Worm (Caenorhabditis elegans) whole organism, early embryonic: Measurements from ENCODE around the gene F43G6.17.
A peak's percentile ranks its signal among the peaks of the same experiment; 100 is the strongest.
"Not testable (repeated sequence)": the region's sequence is repeated elsewhere in the genome, so short reads cannot be mapped to it uniquely, and the experiment has no call there.

ENCODE experiments used
- aly-1 ChIP-seq: sonication (generic microtip); optimal IDR thresholded peaks from 2 replicates; lab custom pipeline; 2016; ENCODE audit warnings: missing genetic modification characterization, missing compliant biosample characterization
- ama-1 ChIP-seq: fragments of 150-350 bp; optimal IDR thresholded peaks from 2 replicates; lab custom pipeline; 2014
- ets-7 ChIP-seq: sonication (generic microtip); optimal IDR thresholded peaks from 2 replicates; lab custom pipeline; 2016; ENCODE audit warnings: missing genotype, missing genetic modification characterization, missing compliant biosample characterization
- hmbx-1 ChIP-seq: sonication (generic microtip); optimal IDR thresholded peaks from 2 replicates; lab custom pipeline; 2016; ENCODE audit warnings: mild to moderate bottlenecking, missing genetic modification characterization, missing compliant biosample characterization
- hmg-4 ChIP-seq: fragments of 200-800 bp; sonication (Bioruptor generic); optimal IDR thresholded peaks from 2 replicates; lab custom pipeline; 2018; ENCODE audit warnings: mild to moderate bottlenecking, missing genetic modification characterization, missing compliant biosample characterization
- hnd-1 ChIP-seq: sonication (generic microtip); optimal IDR thresholded peaks from 2 replicates; lab custom pipeline; 2016; ENCODE audit warnings: missing genetic modification characterization, missing compliant biosample characterization
- scrt-1 ChIP-seq: fragments of 200-800 bp; sonication (Bioruptor generic); IDR thresholded peaks from 2 replicates; pipeline ENCODE4 v1.3.6; 2022; ENCODE audit warnings: missing genetic modification characterization, missing compliant biosample characterization
- sea-1 ChIP-seq: fragments of 200-800 bp; sonication (Bioruptor generic); conservative IDR thresholded peaks from 2 replicates; pipeline ENCODE4 v1.3.6; 2022; ENCODE audit warnings: missing genetic modification characterization, missing compliant biosample characterization

- TF ChIP-seq sea-1 (GFP tag; lab: Robert Waterston, UW) = peak; percentile 87
- TF ChIP-seq ama-1 (lab: Kevin White, UChicago); aly-1 (tag; lab: Kevin White, UChicago); ets-7 (tag; lab: Kevin White, UChicago); hmbx-1 (tag; lab: Kevin White, UChicago): not testable (repeated sequence)
- peak; percentile 81 for TF ChIP-seq scrt-1
- TF ChIP-seq hnd-1 (tag; lab: Kevin White, UChicago) = peak; percentile 60
- peak; percentile 34 for TF ChIP-seq hmg-4 (GFP tag; lab: Kevin White, UChicago)
These were observed 43.3 kb upstream of the F43G6.17 start, which contains the start of the genes F44E5.4 and F44E5.5 for ce11 chrII:11759277-11759676.
